Worm (Caenorhabditis elegans) whole organism, L4 larva: Measurements from ENCODE around the gene Y5H2A.4.

Source experiments
- ceh-28 ChIP-seq: fragments of 150-350 bp; optimal IDR thresholded peaks from 2 replicates; lab custom pipeline; 2014; ENCODE audit warnings: missing biosample characterization, missing genetic modification reagents, missing genetic modification characterization
- ceh-44 ChIP-seq: fragments of 200-800 bp; sonication (Bioruptor generic); IDR thresholded peaks from 2 replicates; pipeline ENCODE4 v1.3.6; 2022; ENCODE audit warnings: missing genetic modification reagents, missing genetic modification characterization, missing compliant biosample characterization
- fos-1 ChIP-seq: fragments of 150-350 bp; optimal IDR thresholded peaks from 2 replicates; lab custom pipeline; 2014; ENCODE audit warnings: missing biosample characterization, missing genetic modification characterization
- mdl-1 ChIP-seq, 2 experiments: fragments of 150-350 bp in 1 of 2; sonication (generic microtip) in 1 of 2; optimal IDR thresholded peaks; 2 replicates each; lab custom pipeline; 2014 to 2017; ENCODE audit warnings: missing biosample characterization in 2 of 2, missing genetic modification characterization in 2 of 2
- nhr-28 ChIP-seq: fragments of 150-350 bp; optimal IDR thresholded peaks from 2 replicates; lab custom pipeline; 2014; ENCODE audit warnings: missing biosample characterization, missing genetic modification characterization

DNA sequence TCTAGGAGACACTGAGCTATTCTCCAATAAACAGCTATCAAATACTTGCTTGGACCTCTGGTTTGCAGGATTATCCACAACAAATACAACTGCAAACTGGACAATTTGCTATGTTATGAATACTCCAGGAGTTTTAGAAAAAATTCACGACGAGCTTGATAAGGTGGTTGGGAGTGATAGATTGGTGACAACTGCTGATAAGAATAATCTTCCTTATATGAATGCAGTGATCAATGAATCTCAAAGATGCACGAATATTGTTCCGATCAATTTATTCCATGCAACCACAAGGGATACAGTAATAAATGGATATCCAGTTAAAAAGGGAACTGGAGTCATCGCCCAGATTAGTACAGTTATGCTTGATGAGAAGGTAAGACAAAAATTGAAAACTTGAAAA, 22.4 kb downstream of the Y5H2A.4 start:
- no peak for TF ChIP-seq ceh-44 (GFP tag; lab: Robert Waterston, UW)
- TF ChIP-seq ceh-28 (tag; lab: Kevin White, UChicago): no peak
- no peak for TF ChIP-seq nhr-28 (tag; lab: Kevin White, UChicago)
- no peak for TF ChIP-seq fos-1
- TF ChIP-seq mdl-1 (tag; optimal IDR thresholded peaks at IDR 0.05; lab: Kevin White, UChicago): no peak
